Fruit fly (Drosophila melanogaster): ENCODE measurements around the gene Gas41.

The Gas41 gene

dm6 chr2L:6948540-6948942 is 1.5 kb downstream of the Gas41 start, which contains the start of gene ihog (continued):
- TF ChIP-seq CG12659 (GFP tag; optimal IDR thresholded peaks at IDR 0.05) (peak; percentile 31), CG1792 (GFP tag; optimal IDR thresholded peaks at IDR 0.05) (no peak), CG16813 (GFP tag; IDR thresholded peaks at IDR 0.05; ENCODE audit: partially characterized antibody) (peak; percentile 24; the same call in 1 of the 3 replicates), croc (GFP tag; conservative IDR thresholded peaks at IDR 0.05) (no peak), CG8290 (GFP tag; optimal IDR thresholded peaks at IDR 0.05) (no peak), CG8290 (tag; optimal IDR thresholded peaks at IDR 0.05) (no peak), CG10274 (GFP tag; optimal IDR thresholded peaks at IDR 0.05) (no peak), pita (GFP tag; optimal IDR thresholded peaks at IDR 0.05) (no peak), bbx (GFP tag; IDR thresholded peaks at IDR 0.05; ENCODE audit: partially characterized antibody) (peak; percentile 72), CG31441 (GFP tag; IDR thresholded peaks at IDR 0.05) (peak; percentile 41; the same call in 1 of the 2 replicates), PHDP (tag; optimal IDR thresholded peaks at IDR 0.05) (peak; percentile 0), tgo (GFP tag; IDR thresholded peaks at IDR 0.05) (no peak), Dad (GFP tag; optimal IDR thresholded peaks at IDR 0.05) (no peak), CrebB (tag; optimal IDR thresholded peaks at IDR 0.05) (peak; percentile 10), CG6689 (GFP tag; IDR thresholded peaks at IDR 0.05) (no peak), tna (GFP tag; IDR thresholded peaks at IDR 0.05; ENCODE audit: partially characterized antibody) (peak; percentile 39; the same call in 1 of the 2 replicates), CG7271 (tag; optimal IDR thresholded peaks at IDR 0.05) (no peak), gem (tag; optimal IDR thresholded peaks at IDR 0.05) (no peak), org-1 (GFP tag; optimal IDR thresholded peaks at IDR 0.05) (no peak), trem (tag; optimal IDR thresholded peaks at IDR 0.05) (peak; percentile 32), CG3407 (GFP tag; optimal IDR thresholded peaks at IDR 0.05) (no peak), D (optimal IDR thresholded peaks at IDR 0.05) (peak; percentile 40), D (GFP tag; optimal IDR thresholded peaks at IDR 0.05) (no peak), MTF-1 (GFP tag; optimal IDR thresholded peaks at IDR 0.05; ENCODE audit: borderline replicate concordance) (no peak), zfh1 (GFP tag; IDR thresholded peaks at IDR 0.05) (no peak), Fer1 (GFP tag; optimal IDR thresholded peaks at IDR 0.05) (peak; percentile 34), CG15514 (GFP tag; optimal IDR thresholded peaks at IDR 0.05) (peak; percentile 100), CG10209 (GFP tag; optimal IDR thresholded peaks at IDR 0.05) (no peak), Stat92E (GFP tag; optimal IDR thresholded peaks at IDR 0.05) (no peak), CG14710 (tag; optimal IDR thresholded peaks at IDR 0.05) (peak; percentile 16), BEAF-32 (GFP tag; optimal IDR thresholded peaks at IDR 0.05) (peak; percentile 48), CG10462 (GFP tag; optimal IDR thresholded peaks at IDR 0.05) (no peak), tll (GFP tag; optimal IDR thresholded peaks at IDR 0.05) (no peak), CG6254 (GFP tag; optimal IDR thresholded peaks at IDR 0.05) (peak; percentile 4)

- TF ChIP-seq CG17829 (tag; optimal IDR thresholded peaks at IDR 0.05) (peak; percentile 21), Myb (GFP tag; optimal IDR thresholded peaks at IDR 0.05) (peak; percentile 4), CG12659 (GFP tag; optimal IDR thresholded peaks at IDR 0.05) (peak; percentile 26), phol (tag; optimal IDR thresholded peaks at IDR 0.05) (peak; percentile 15), BEAF-32 (GFP tag; optimal IDR thresholded peaks at IDR 0.05) (peak; percentile 25), CG14710 (tag; optimal IDR thresholded peaks at IDR 0.05) (peak; percentile 41), CG10366 (GFP tag; IDR thresholded peaks at IDR 0.05) (no peak), CG2712 (tag; optimal IDR thresholded peaks at IDR 0.05) (peak; percentile 4), CG4328 (GFP tag; optimal IDR thresholded peaks at IDR 0.05) (no peak), Med (GFP tag) (peak; percentile 47), Ets97D (GFP tag; optimal IDR thresholded peaks at IDR 0.05) (peak; percentile 20), CG15601 (tag; optimal IDR thresholded peaks at IDR 0.05) (peak; percentile 49), run (tag; optimal IDR thresholded peaks at IDR 0.05) (no peak), CG17186 (GFP tag; optimal IDR thresholded peaks at IDR 0.05) (no peak), CG1603 (tag; optimal IDR thresholded peaks at IDR 0.05) (peak; percentile 51), E2f2 (GFP tag; IDR thresholded peaks at IDR 0.05) (peak; percentile 82), gfzf (GFP tag; optimal IDR thresholded peaks at IDR 0.05) (peak; percentile 91), CG4854 (GFP tag; optimal IDR thresholded peaks at IDR 0.05) (no peak), HmgZ (tag; optimal IDR thresholded peaks at IDR 0.05) (peak; percentile 19), CG4617 (GFP tag; optimal IDR thresholded peaks at IDR 0.05; ENCODE audit: borderline replicate concordance) (peak; percentile 80)
Measured at dm6 chr2L:6945088-6945487, 4.9 kb downstream of the Gas41 start, which contains the start of gene Fgop2. Fgop2 (minus strand) TSS chr2L:6945289.

Data from whole organism, embryonic.